Fruit fly (Drosophila melanogaster) whole organism, pupa: ENCODE measurements around the gene CG3961.

Experiments
- Pif1A ChIP-seq: fragments of 200-800 bp; sonication (Bioruptor generic); optimal IDR thresholded peaks from 3 replicates; lab custom pipeline; 2016; ENCODE audit warnings: missing biosample characterization, missing genetic modification characterization
- Snoo ChIP-seq: fragments of 200-800 bp; sonication (Bioruptor generic); optimal IDR thresholded peaks from 3 replicates; lab custom pipeline; 2017; ENCODE audit warnings: missing biosample characterization, mild to moderate bottlenecking, missing genetic modification characterization, inconsistent platforms
- gl ChIP-seq: fragments of 200-800 bp; sonication (Bioruptor generic); optimal IDR thresholded peaks from 2 replicates; lab custom pipeline; 2018; ENCODE audit warnings: missing biosample characterization, mild to moderate bottlenecking, missing genetic modification characterization

- TF ChIP-seq gl = no peak
- no peak for TF ChIP-seq Snoo (tag; lab: Kevin White, UChicago)
- no peak for TF ChIP-seq Pif1A
Measured at dm6 chr3L:18914100-18914683, 23.9 kb upstream of the CG3961 start, which contains the start of gene COX6AL2.
